Worm (Caenorhabditis elegans): ENCODE measurements around the gene ZK688.12.

ce11 chrIII:7953208-7953607 lies 39.8 kb upstream of the ZK688.12 start, which contains the start of gene let-754:
- TF ChIP-seq nhr-10 (tag; optimal IDR thresholded peaks at IDR 0.05) (no peak), snpc-4 (tag; optimal IDR thresholded peaks at IDR 0.05) (no peak), ama-1 (optimal IDR thresholded peaks at IDR 0.05) (no peak), ceh-82 (tag; optimal IDR thresholded peaks at IDR 0.05) (no peak), nhr-77 (tag; optimal IDR thresholded peaks at IDR 0.05) (no peak), nhr-11 (tag; optimal IDR thresholded peaks at IDR 0.05) (no peak), skn-1 (tag; optimal IDR thresholded peaks at IDR 0.05) (no peak), unc-39 (tag; optimal IDR thresholded peaks at IDR 0.05) (no peak), ceh-16 (tag; optimal IDR thresholded peaks at IDR 0.05) (no peak), elt-3 (tag; optimal IDR thresholded peaks at IDR 0.05) (no peak)

All from whole organism, L2 larva.